Worm (Caenorhabditis elegans) whole organism, midembryonic: ENCODE results near the gene ZK1248.15.

Experiments
- T22C8.4 ChIP-seq: fragments of 200-800 bp; sonication (Bioruptor generic); IDR thresholded peaks from 2 replicates; pipeline ENCODE4 v1.3.6; 2022; ENCODE audit warnings: missing genetic modification characterization, missing compliant biosample characterization
- flt-1 ChIP-seq: fragments of 200-800 bp; sonication (Bioruptor generic); IDR thresholded peaks from 2 replicates; pipeline ENCODE4 v1.3.6; 2022; ENCODE audit warnings: missing genetic modification characterization, missing compliant biosample characterization
- tab-1 ChIP-seq: fragments of 200-800 bp; sonication (Bioruptor generic); IDR thresholded peaks from 2 replicates; pipeline ENCODE4 v1.3.6; 2022; ENCODE audit warnings: missing genetic modification characterization, missing compliant biosample characterization
- ztf-29 ChIP-seq: fragments of 200-800 bp; sonication (Bioruptor generic); IDR thresholded peaks from 2 replicates; pipeline ENCODE4 v1.3.6; 2022; ENCODE audit warnings: missing genetic modification reagents, missing genetic modification characterization, missing compliant biosample characterization

- TF ChIP-seq ztf-29 (GFP tag; lab: Robert Waterston, UW) = no peak
- no peak for TF ChIP-seq flt-1 (GFP tag; lab: Robert Waterston, UW)
- no peak for TF ChIP-seq tab-1
- no peak for TF ChIP-seq T22C8.4
Measured at ce11 chrII:5799553-5799952, 38.8 kb downstream of the ZK1248.15 start, which contains the start of gene K05F1.8.
